Fruit fly (Drosophila melanogaster): ENCODE measurements around the gene CG9498.

DNA sequence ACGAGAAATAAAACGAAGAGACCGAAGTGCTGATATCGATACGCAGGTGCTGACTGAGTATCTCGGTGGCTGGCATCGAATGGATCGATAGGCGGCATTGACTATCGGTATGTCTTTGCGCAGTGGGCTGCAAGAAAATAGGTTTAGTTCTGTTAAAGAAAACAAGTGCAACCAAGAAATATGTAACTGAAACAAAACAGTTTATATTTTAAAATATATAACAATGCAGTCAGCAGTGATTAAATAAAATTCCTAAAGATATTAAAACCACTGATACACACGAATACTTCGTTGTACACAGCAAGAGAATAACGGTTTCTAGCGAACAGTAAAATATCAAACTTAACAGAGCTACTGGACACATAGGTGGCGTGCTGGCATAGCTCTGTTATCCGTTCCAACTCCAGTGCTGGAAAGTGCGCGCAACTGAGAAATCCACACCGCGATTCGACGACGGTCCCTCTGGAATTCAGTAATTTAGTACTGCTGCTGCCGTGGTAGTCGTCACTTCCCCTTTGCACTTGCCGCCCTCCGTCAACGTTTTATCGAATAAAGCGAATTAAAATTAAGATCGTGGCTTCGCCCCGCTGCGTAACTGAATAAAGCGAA lies 12.4 kb downstream of the CG9498 start, which contains the start of the genes Pez and Cpr:
- TF ChIP-seq psq (optimal IDR thresholded peaks at IDR 0.05) (no peak), ttk (optimal IDR thresholded peaks at IDR 0.05) (no peak), Sin3A (optimal IDR thresholded peaks at IDR 0.05) (no peak), insv (optimal IDR thresholded peaks at IDR 0.05) (no peak)

All from Kc167 (cell line).